Worm (Caenorhabditis elegans) whole organism, L2 larva: ENCODE results near the gene F21A3.4.

Experiments used
- Y55F3AM.14 ChIP-seq: fragments of 200-800 bp; sonication (Bioruptor generic); optimal IDR thresholded peaks from 2 replicates; lab custom pipeline; 2018; ENCODE audit warnings: mild to moderate bottlenecking, missing genetic modification characterization, missing compliant biosample characterization
- elt-3 ChIP-seq: sonication (generic microtip); optimal IDR thresholded peaks from 2 replicates; lab custom pipeline; 2017; ENCODE audit warnings: missing biosample characterization, missing genetic modification characterization
- fos-1 ChIP-seq: fragments of 150-350 bp; optimal IDR thresholded peaks from 2 replicates; lab custom pipeline; 2014; ENCODE audit warnings: missing biosample characterization, missing genetic modification characterization
- lin-13 ChIP-seq: fragments of 150-350 bp; optimal IDR thresholded peaks from 2 replicates; lab custom pipeline; 2014; ENCODE audit warnings: missing biosample characterization, missing genetic modification reagents, missing genetic modification characterization
- mdl-1 ChIP-seq, 2 experiments: fragments of 150-350 bp in 1 of 2; sonication (generic microtip) in 1 of 2; optimal IDR thresholded peaks; 2 replicates each; lab custom pipeline; 2017; ENCODE audit warnings: missing biosample characterization in 2 of 2, missing genetic modification characterization in 2 of 2
- nhr-10 ChIP-seq: sonication (generic microtip); optimal IDR thresholded peaks from 2 replicates; lab custom pipeline; 2017; ENCODE audit warnings: missing biosample characterization, missing genetic modification characterization
- nhr-25 ChIP-seq: fragments of 150-350 bp; sonication (generic microtip); optimal IDR thresholded peaks from 3 replicates; lab custom pipeline; 2014; ENCODE audit warnings: missing biosample characterization, missing genetic modification characterization
- skn-1 ChIP-seq: sonication (generic microtip); optimal IDR thresholded peaks from 2 replicates; lab custom pipeline; 2017; ENCODE audit warnings: missing biosample characterization, missing genetic modification characterization
- snpc-4 ChIP-seq: fragments of 150-350 bp; optimal IDR thresholded peaks from 2 replicates; lab custom pipeline; 2014; ENCODE audit warnings: missing biosample characterization, missing genetic modification characterization
- unc-62 ChIP-seq: fragments of 150-350 bp; optimal IDR thresholded peaks from 2 replicates; lab custom pipeline; 2014; ENCODE audit warnings: missing biosample characterization, missing genetic modification reagents, missing genetic modification characterization
- ztf-11 ChIP-seq: sonication (generic microtip); optimal IDR thresholded peaks from 2 replicates; lab custom pipeline; 2017; ENCODE audit warnings: missing biosample characterization, missing genetic modification characterization

DNA sequence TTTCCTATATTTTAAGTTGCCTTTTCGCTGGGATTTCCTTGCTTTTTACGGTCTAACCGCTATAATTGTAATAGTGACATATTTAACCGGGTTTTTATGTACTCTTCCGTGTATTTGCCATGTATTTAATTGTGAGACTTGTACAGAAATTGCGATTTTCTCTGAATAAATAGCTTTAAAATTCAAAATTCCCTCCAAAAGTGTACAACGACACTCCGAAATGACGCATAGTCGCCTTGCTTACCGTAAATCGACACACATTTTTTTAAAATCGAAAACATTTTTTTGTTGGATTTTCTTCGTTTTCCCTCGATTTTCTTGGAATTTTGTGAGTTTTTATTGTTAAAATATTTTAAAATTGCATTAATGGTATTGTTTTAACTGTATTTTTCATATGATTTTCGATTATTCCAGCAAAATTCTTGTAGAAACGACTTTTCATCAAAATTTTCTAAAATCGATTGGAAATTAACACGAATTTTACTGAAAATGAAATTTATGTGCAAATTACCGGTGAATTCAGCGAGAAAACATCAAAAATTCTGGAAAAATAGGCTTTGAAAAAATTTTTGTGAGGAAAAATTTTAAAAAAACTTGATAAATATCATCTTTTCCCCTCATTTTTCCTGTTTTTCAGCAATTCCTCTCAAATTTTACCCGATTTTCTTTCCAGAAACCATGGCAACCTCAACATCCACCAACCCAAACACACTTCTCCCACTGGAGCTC is 33.4 kb downstream of the F21A3.4 start, which contains the start of gene lsm-5:
- TF ChIP-seq mdl-1 (tag; optimal IDR thresholded peaks at IDR 0.05; lab: Kevin White, UChicago) (no peak), skn-1 (tag; lab: Kevin White, UChicago) (no peak), snpc-4 (peak; percentile 22), nhr-25 (tag; lab: Kevin White, UChicago) (peak; percentile 40), fos-1 (tag; lab: Kevin White, UChicago) (peak; percentile 27), lin-13 (peak; percentile 26), Y55F3AM.14 (GFP tag; lab: Kevin White, UChicago) (no peak), elt-3 (no peak), nhr-10 (tag; lab: Kevin White, UChicago) (no peak), unc-62 (no peak), ztf-11 (tag; lab: Kevin White, UChicago) (no peak)
